Worm (Caenorhabditis elegans) whole organism, early embryonic: Measurements from ENCODE around the gene F46G10.1.

ENCODE experiments used
- B0310.2 ChIP-seq: sonication (generic microtip); optimal IDR thresholded peaks from 2 replicates; lab custom pipeline; 2016; ENCODE audit warnings: mild to moderate bottlenecking, missing genetic modification characterization, missing compliant biosample characterization
- aly-1 ChIP-seq: sonication (generic microtip); optimal IDR thresholded peaks from 2 replicates; lab custom pipeline; 2016; ENCODE audit warnings: missing genetic modification characterization, missing compliant biosample characterization
- ama-1 ChIP-seq: fragments of 150-350 bp; optimal IDR thresholded peaks from 2 replicates; lab custom pipeline; 2014
- ceh-36 ChIP-seq: sonication (generic microtip); optimal IDR thresholded peaks from 2 replicates; lab custom pipeline; 2016; ENCODE audit warnings: missing genetic modification characterization, inconsistent platforms, missing compliant biosample characterization
- flt-1 ChIP-seq: fragments of 200-800 bp; sonication (Bioruptor generic); IDR thresholded peaks from 2 replicates; pipeline ENCODE4 v1.3.6; 2022; ENCODE audit warnings: missing genetic modification characterization, missing compliant biosample characterization
- hmbx-1 ChIP-seq: sonication (generic microtip); optimal IDR thresholded peaks from 2 replicates; lab custom pipeline; 2016; ENCODE audit warnings: mild to moderate bottlenecking, missing genetic modification characterization, missing compliant biosample characterization
- hmg-4 ChIP-seq: fragments of 200-800 bp; sonication (Bioruptor generic); optimal IDR thresholded peaks from 2 replicates; lab custom pipeline; 2018; ENCODE audit warnings: mild to moderate bottlenecking, missing genetic modification characterization, missing compliant biosample characterization
- pes-1 ChIP-seq: fragments of 200-800 bp; sonication (Bioruptor generic); IDR thresholded peaks from 2 replicates; pipeline ENCODE4 v1.3.6; 2022; ENCODE audit warnings: missing genetic modification reagents, missing genetic modification characterization, missing compliant biosample characterization
- scrt-1 ChIP-seq: fragments of 200-800 bp; sonication (Bioruptor generic); IDR thresholded peaks from 2 replicates; pipeline ENCODE4 v1.3.6; 2022; ENCODE audit warnings: missing genetic modification characterization, missing compliant biosample characterization
- sea-1 ChIP-seq: fragments of 200-800 bp; sonication (Bioruptor generic); conservative IDR thresholded peaks from 2 replicates; pipeline ENCODE4 v1.3.6; 2022; ENCODE audit warnings: missing genetic modification characterization, missing compliant biosample characterization
- tbx-11 ChIP-seq: fragments of 200-800 bp; sonication (Bioruptor generic); IDR thresholded peaks from 2 replicates; pipeline ENCODE4 v1.3.6; 2022; ENCODE audit warnings: missing genetic modification characterization, missing compliant biosample characterization
- tbx-37 ChIP-seq: fragments of 200-800 bp; sonication (Bioruptor generic); conservative IDR thresholded peaks from 2 replicates; pipeline ENCODE4 v1.3.6; 2022; ENCODE audit warnings: missing genetic modification reagents, missing genetic modification characterization, missing compliant biosample characterization
- tra-4 ChIP-seq: sonication (generic microtip); optimal IDR thresholded peaks from 2 replicates; lab custom pipeline; 2017; ENCODE audit warnings: missing genetic modification characterization, missing compliant biosample characterization

DNA sequence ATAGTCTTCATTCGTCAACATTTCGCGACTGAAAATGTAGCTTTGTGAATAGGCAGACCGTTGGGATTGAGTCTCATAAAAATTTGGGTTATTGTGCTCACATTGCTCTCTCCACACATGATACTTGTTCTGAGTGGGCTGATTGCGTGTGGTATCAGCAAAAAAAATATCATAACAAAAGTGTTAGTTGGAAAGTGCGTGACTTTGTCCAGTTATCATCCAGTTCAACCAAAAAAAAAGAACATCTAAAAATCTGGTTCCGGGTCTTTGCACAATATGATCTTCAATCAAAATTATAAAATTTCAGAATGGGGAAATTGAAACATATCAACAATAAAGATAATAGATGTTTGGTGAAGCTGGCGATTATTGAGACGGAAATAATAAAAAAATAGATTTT is 11.1 kb downstream of the F46G10.1 start, which contains the start of gene srd-39:
- TF ChIP-seq tbx-11 (GFP tag; lab: Robert Waterston, UW) (no peak), ceh-36 (tag; lab: Kevin White, UChicago) (no peak), scrt-1 (GFP tag; lab: Robert Waterston, UW) (no peak), sea-1 (GFP tag; lab: Robert Waterston, UW) (no peak), ama-1 (no peak), B0310.2 (tag; lab: Kevin White, UChicago) (no peak), tra-4 (no peak), hmbx-1 (tag; lab: Kevin White, UChicago) (no peak), flt-1 (GFP tag; lab: Robert Waterston, UW) (no peak), pes-1 (GFP tag; lab: Robert Waterston, UW) (no peak), tbx-37 (GFP tag; lab: Robert Waterston, UW) (no peak), aly-1 (tag; lab: Kevin White, UChicago) (no peak), hmg-4 (GFP tag; lab: Kevin White, UChicago) (no peak)
